Fruit fly (Drosophila melanogaster) whole organism, wandering third instar larva: ENCODE data around the gene Mur2B.

Experiments
- Abd-B ChIP-seq: fragments of >200 bp; optimal IDR thresholded peaks from 2 replicates; lab custom pipeline; 2017; ENCODE audit warnings: missing biosample characterization, missing genetic modification characterization
- CG32264 ChIP-seq: fragments of 200-800 bp; sonication (Bioruptor generic); optimal IDR thresholded peaks from 2 replicates; lab custom pipeline; 2016; ENCODE audit warnings: missing biosample characterization, missing genetic modification characterization
- CrebA ChIP-seq: fragments of 200-800 bp; sonication (Bioruptor generic); optimal IDR thresholded peaks from 2 replicates; lab custom pipeline; 2016; ENCODE audit warnings: missing biosample characterization, mild to moderate bottlenecking, missing genetic modification characterization, borderline replicate concordance
- Mio ChIP-seq: sonication (Bioruptor generic); optimal IDR thresholded peaks from 2 replicates; lab custom pipeline; 2016; ENCODE audit warnings: missing biosample characterization, missing genetic modification characterization
- brk ChIP-seq: fragments of 200-800 bp; sonication (Bioruptor generic); optimal IDR thresholded peaks from 2 replicates; lab custom pipeline; 2016; ENCODE audit warnings: missing biosample characterization, mild to moderate bottlenecking, missing genetic modification characterization
- dl ChIP-seq, 2 experiments: fragments of 175-275, 200-275 bp in 1 of 2; fragments of 200-275 bp in 1 of 2; sonication (Bioruptor generic); optimal IDR thresholded peaks; lab custom pipeline; 2018; ENCODE audit warnings: mild to moderate bottlenecking in 2 of 2, missing biosample characterization in 2 of 2, missing genetic modification characterization in 2 of 2, moderate library complexity in 2 of 2; ENCODE audit not compliant: partially characterized antibody in 2 of 2, insufficient read depth in 1 of 2
- ey ChIP-seq: fragments of 200-800 bp; sonication (Bioruptor generic); optimal IDR thresholded peaks from 2 replicates; lab custom pipeline; 2016; ENCODE audit warnings: missing biosample characterization, missing genetic modification characterization
- lola ChIP-seq: fragments of >200 bp; optimal IDR thresholded peaks from 2 replicates; lab custom pipeline; 2017; ENCODE audit warnings: missing biosample characterization, missing genetic modification characterization
- woc ChIP-seq: sonication (Bioruptor generic); optimal IDR thresholded peaks from 2 replicates; lab custom pipeline; 2016; ENCODE audit warnings: missing biosample characterization, mild to moderate bottlenecking, missing genetic modification characterization

DNA sequence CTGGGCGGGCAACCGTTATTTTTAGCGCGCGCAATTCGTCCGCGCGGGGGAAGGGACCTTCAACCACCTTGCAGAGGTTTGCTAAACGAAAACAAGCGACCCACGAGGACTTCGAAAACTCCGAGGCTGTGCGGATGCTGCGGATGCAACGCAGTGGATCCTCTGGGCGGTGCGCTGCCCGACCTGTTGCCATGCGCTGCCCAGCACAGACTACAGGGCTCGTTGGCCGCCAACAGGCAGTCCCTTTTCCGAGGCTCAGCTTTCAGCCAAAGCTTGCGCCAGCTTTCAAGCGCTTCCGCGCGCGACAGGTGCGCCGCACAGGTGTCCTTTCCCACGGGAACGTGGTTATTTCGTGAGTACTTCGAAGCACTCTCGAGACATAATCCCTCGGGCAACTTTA is 192.2 kb downstream of the Mur2B start:
- no peak for TF ChIP-seq dl (GFP tag; optimal IDR thresholded peaks at IDR 0.05; lab: Kevin White, UChicago; ENCODE audit: insufficient read depth in 1 of 2, partially characterized antibody in 2 of 2)
- TF ChIP-seq brk (GFP tag; lab: Kevin White, UChicago) = no peak
- no peak for TF ChIP-seq Mio
- TF ChIP-seq lola = no peak
- TF ChIP-seq woc (GFP tag; lab: Kevin White, UChicago) = no peak
- TF ChIP-seq Abd-B (GFP tag; lab: Kevin White, UChicago) = no peak
- TF ChIP-seq CrebA (GFP tag; lab: Kevin White, UChicago) = no peak
- no peak for TF ChIP-seq ey (GFP tag; lab: Kevin White, UChicago)
- TF ChIP-seq CG32264 (GFP tag; lab: Kevin White, UChicago) = no peak
